Fruit fly (Drosophila melanogaster) whole organism, embryonic: Measurements from ENCODE around the gene Cyp310a1.

ENCODE experiments used
- Atf6 ChIP-seq: fragments of 200-800 bp; sonication (Bioruptor generic); IDR thresholded peaks from 2 replicates; pipeline ENCODE4 v1.3.6; 2022; ENCODE audit warnings: missing biosample characterization, missing genetic modification characterization
- CG11247 ChIP-seq: fragments of 200-800 bp; sonication (Bioruptor generic); IDR thresholded peaks from 2 replicates; pipeline ENCODE4 v1.3.6; 2022; ENCODE audit warnings: missing biosample characterization, missing genetic modification characterization
- CG11723 ChIP-seq: fragments of 200-800 bp; sonication (Bioruptor generic); optimal IDR thresholded peaks from 2 replicates; lab custom pipeline; 2017; ENCODE audit warnings: missing biosample characterization, mild to moderate bottlenecking, missing genetic modification characterization
- CG12299 ChIP-seq: fragments of 200-800 bp; sonication (Bioruptor generic); optimal IDR thresholded peaks from 2 replicates; lab custom pipeline; 2018; ENCODE audit warnings: missing biosample characterization, mild to moderate bottlenecking, missing genetic modification characterization
- CG1233 ChIP-seq: fragments of 200-800 bp; sonication (Bioruptor generic); optimal IDR thresholded peaks from 4 replicates; lab custom pipeline; 2018; ENCODE audit warnings: missing biosample characterization, mild to moderate bottlenecking, missing genetic modification characterization
- CG14667 ChIP-seq: fragments of 200-800 bp; sonication (Bioruptor generic); IDR thresholded peaks from 2 replicates; pipeline ENCODE4 v1.3.6; 2022; ENCODE audit warnings: missing biosample characterization, missing genetic modification characterization
- CG17568 ChIP-seq: fragments of 200-800 bp; sonication (Bioruptor generic); optimal IDR thresholded peaks from 2 replicates; lab custom pipeline; 2018; ENCODE audit warnings: missing biosample characterization, mild to moderate bottlenecking, missing genetic modification characterization, moderate library complexity
- CG17829 ChIP-seq: fragments of 200-800 bp; optimal IDR thresholded peaks from 2 replicates; lab custom pipeline; 2019; ENCODE audit warnings: missing biosample characterization, mild to moderate bottlenecking, missing genetic modification characterization, moderate library complexity
- CG1792 ChIP-seq: fragments of 200-800 bp; sonication (Bioruptor generic); optimal IDR thresholded peaks from 2 replicates; lab custom pipeline; 2016; ENCODE audit warnings: missing biosample characterization, missing genetic modification characterization
- CG18476 ChIP-seq: fragments of 200-800 bp; sonication (Bioruptor generic); optimal IDR thresholded peaks from 2 replicates; lab custom pipeline; 2016; ENCODE audit warnings: missing biosample characterization, mild to moderate bottlenecking, missing genetic modification characterization
- CG2199 ChIP-seq: fragments of 200-800 bp; sonication (Bioruptor generic); IDR thresholded peaks from 3 replicates; pipeline ENCODE4 v1.3.6; 2022; ENCODE audit warnings: missing biosample characterization, missing genetic modification characterization
- CG30403 ChIP-seq: fragments of 200-800 bp; sonication (Bioruptor generic); optimal IDR thresholded peaks from 3 replicates; lab custom pipeline; 2016; ENCODE audit warnings: missing biosample characterization, missing genetic modification characterization
- CG31224 ChIP-seq: fragments of 200-800 bp; sonication (Bioruptor generic); IDR thresholded peaks from 2 replicates; pipeline ENCODE4 v1.3.6; 2022; ENCODE audit warnings: missing biosample characterization, missing genetic modification characterization
- CG3163 ChIP-seq: fragments of 200-800 bp; sonication (Bioruptor generic); optimal IDR thresholded peaks from 3 replicates; lab custom pipeline; 2016; ENCODE audit warnings: missing biosample characterization, missing genetic modification characterization
- CG3407 ChIP-seq: fragments of 200-800 bp; sonication (Bioruptor generic); optimal IDR thresholded peaks from 2 replicates; lab custom pipeline; 2018; ENCODE audit warnings: missing biosample characterization, mild to moderate bottlenecking, missing genetic modification characterization
- CG5245 ChIP-seq: fragments of 200-800 bp; sonication (Bioruptor generic); optimal IDR thresholded peaks from 3 replicates; lab custom pipeline; 2016; ENCODE audit warnings: missing biosample characterization, missing genetic modification characterization
- CG6272 ChIP-seq: fragments of 200-800 bp; sonication (Bioruptor generic); IDR thresholded peaks from 2 replicates; pipeline ENCODE4 v1.3.6; 2022; ENCODE audit warnings: missing biosample characterization, missing genetic modification characterization
- CG7928 ChIP-seq: fragments of 200-800 bp; sonication (Bioruptor generic); optimal IDR thresholded peaks from 2 replicates; lab custom pipeline; 2017; ENCODE audit warnings: missing biosample characterization, mild to moderate bottlenecking, missing genetic modification characterization
- CG9609 ChIP-seq: fragments of 200-800 bp; sonication (Bioruptor generic); optimal IDR thresholded peaks from 3 replicates; lab custom pipeline; 2016; ENCODE audit warnings: missing biosample characterization, missing genetic modification characterization
- CG9797 ChIP-seq: fragments of 200-800 bp; sonication (Bioruptor generic); optimal IDR thresholded peaks from 3 replicates; lab custom pipeline; 2018; ENCODE audit warnings: missing biosample characterization, mild to moderate bottlenecking, missing genetic modification characterization
- CG9817 ChIP-seq: fragments of 200-800 bp; sonication (Bioruptor generic); optimal IDR thresholded peaks from 2 replicates; lab custom pipeline; 2018; ENCODE audit warnings: missing biosample characterization, mild to moderate bottlenecking, missing genetic modification characterization, moderate library complexity
- Chrac-16 ChIP-seq: fragments of 200-800 bp; sonication (Bioruptor generic); optimal IDR thresholded peaks from 3 replicates; lab custom pipeline; 2016; ENCODE audit warnings: missing biosample characterization, missing genetic modification characterization
- D ChIP-seq, 2 experiments: fragments of 200-800 bp in 1 of 2; fragments of >200 bp in 1 of 2; sonication (Bioruptor generic) in 1 of 2; optimal IDR thresholded peaks; 2 replicates in 1 of 2; 3 replicates in 1 of 2; lab custom pipeline; 2017; ENCODE audit warnings: mild to moderate bottlenecking in 1 of 2, missing biosample characterization in 1 of 2, missing genetic modification characterization in 1 of 2, missing genetic modification reagents in 1 of 2
- Deaf1 ChIP-seq: fragments of 200-800 bp; optimal IDR thresholded peaks from 3 replicates; lab custom pipeline; 2019; ENCODE audit warnings: missing biosample characterization, mild to moderate bottlenecking, missing genetic modification characterization, moderate library complexity
- Dp ChIP-seq: fragments of 200-800 bp; sonication (Bioruptor generic); optimal IDR thresholded peaks from 2 replicates; lab custom pipeline; 2018; ENCODE audit warnings: missing biosample characterization, mild to moderate bottlenecking, missing genetic modification characterization, moderate library complexity
- Fer2 ChIP-seq: fragments of 200-800 bp; sonication (Bioruptor generic); optimal IDR thresholded peaks from 2 replicates; lab custom pipeline; 2018; ENCODE audit warnings: missing biosample characterization, mild to moderate bottlenecking, missing genetic modification characterization, moderate library complexity
- H2.0 ChIP-seq: fragments of 200-800 bp; sonication (Bioruptor generic); IDR thresholded peaks from 2 replicates; pipeline ENCODE4 v1.3.6; 2022; ENCODE audit warnings: missing biosample characterization, missing genetic modification characterization
- Kr ChIP-seq: fragments of 200-800 bp; sonication (Bioruptor generic); optimal IDR thresholded peaks from 2 replicates; lab custom pipeline; 2017; ENCODE audit warnings: missing biosample characterization, mild to moderate bottlenecking, missing genetic modification characterization
- Oaz ChIP-seq: fragments of 200-800 bp; sonication (Bioruptor generic); IDR thresholded peaks from 2 replicates; pipeline ENCODE4 v1.3.6; 2022; ENCODE audit warnings: missing biosample characterization, missing genetic modification characterization
- Side ChIP-seq: fragments of 200-800 bp; sonication (Bioruptor generic); optimal IDR thresholded peaks from 2 replicates; lab custom pipeline; 2016; ENCODE audit warnings: missing biosample characterization, missing genetic modification characterization
- Sox102F ChIP-seq: fragments of 200-800 bp; sonication (Bioruptor generic); optimal IDR thresholded peaks from 2 replicates; lab custom pipeline; 2018; ENCODE audit warnings: missing biosample characterization, mild to moderate bottlenecking, missing genetic modification characterization, moderate library complexity
- Spps ChIP-seq: fragments of 200-800 bp; sonication (Bioruptor generic); optimal IDR thresholded peaks from 2 replicates; lab custom pipeline; 2018; ENCODE audit warnings: missing biosample characterization, mild to moderate bottlenecking, missing genetic modification characterization
- Usf ChIP-seq: fragments of 200-800 bp; sonication (Bioruptor generic); optimal IDR thresholded peaks from 2 replicates; lab custom pipeline; 2017; ENCODE audit warnings: missing genotype, missing biosample characterization, missing genetic modification characterization
- Xbp1 ChIP-seq: fragments of 200-800 bp; sonication (Bioruptor generic); optimal IDR thresholded peaks from 3 replicates; lab custom pipeline; 2016; ENCODE audit warnings: missing biosample characterization, mild to moderate bottlenecking, missing genetic modification characterization
- Xrp1 ChIP-seq: fragments of 200-800 bp; sonication (Bioruptor generic); IDR thresholded peaks from 2 replicates; pipeline ENCODE4 v1.3.6; 2022; ENCODE audit warnings: missing biosample characterization, missing genetic modification characterization
- ap ChIP-seq: fragments of 200-800 bp; sonication (Bioruptor generic); IDR thresholded peaks from 2 replicates; pipeline ENCODE4 v1.3.6; 2022; ENCODE audit warnings: missing biosample characterization, missing genetic modification characterization
- ara ChIP-seq: fragments of 200-800 bp; sonication (Bioruptor generic); IDR thresholded peaks from 2 replicates; pipeline ENCODE4 v1.3.6; 2022; ENCODE audit warnings: missing biosample characterization, missing genetic modification characterization
- ato ChIP-seq: fragments of 200-800 bp; sonication (Bioruptor generic); IDR thresholded peaks from 2 replicates; pipeline ENCODE4 v1.3.6; 2022; ENCODE audit warnings: missing biosample characterization, missing genetic modification characterization; ENCODE audit not compliant: partially characterized antibody
- cato ChIP-seq: fragments of 200-800 bp; sonication (Bioruptor generic); optimal IDR thresholded peaks from 2 replicates; lab custom pipeline; 2016; ENCODE audit warnings: missing biosample characterization, missing genetic modification characterization, borderline replicate concordance
- croc ChIP-seq: fragments of 200-800 bp; sonication (Bioruptor generic); conservative IDR thresholded peaks from 3 replicates; pipeline ENCODE4 v1.3.6; 2022; ENCODE audit warnings: missing biosample characterization, missing genetic modification characterization
- dati ChIP-seq: fragments of 200-800 bp; sonication (Bioruptor generic); IDR thresholded peaks from 2 replicates; pipeline ENCODE4 v1.3.6; 2022; ENCODE audit warnings: missing biosample characterization, missing genetic modification characterization
- dimm ChIP-seq: fragments of 200-800 bp; sonication (Bioruptor generic); IDR thresholded peaks from 2 replicates; pipeline ENCODE4 v1.3.6; 2022; ENCODE audit warnings: missing biosample characterization, missing genetic modification characterization
- hkb ChIP-seq, 2 experiments: fragments of 200-800 bp in 1 of 2; fragments of >200 bp in 1 of 2; sonication (Bioruptor generic) in 1 of 2; IDR thresholded peaks in 1 of 2; optimal IDR thresholded peaks in 1 of 2; 2 replicates each; pipeline versions ENCODE4 v1.3.6 to Lab custom; 2017 to 2022; ENCODE audit warnings: missing biosample characterization in 1 of 2, missing genetic modification characterization in 1 of 2
- kah ChIP-seq: fragments of 200-800 bp; sonication (Bioruptor generic); optimal IDR thresholded peaks from 2 replicates; lab custom pipeline; 2018; ENCODE audit warnings: missing biosample characterization, mild to moderate bottlenecking, missing genetic modification characterization
- lab ChIP-seq: fragments of 200-800 bp; sonication (Bioruptor generic); optimal IDR thresholded peaks from 3 replicates; lab custom pipeline; 2017; ENCODE audit warnings: missing biosample characterization, missing genetic modification characterization, mild to moderate bottlenecking, moderate library complexity, missing genetic modification reagents
- psq ChIP-seq: fragments of 200-800 bp; sonication (Bioruptor generic); optimal IDR thresholded peaks from 2 replicates; lab custom pipeline; 2017; ENCODE audit warnings: missing biosample characterization, missing genetic modification characterization
- tup ChIP-seq: fragments of 200-800 bp; sonication (Bioruptor generic); optimal IDR thresholded peaks from 2 replicates; lab custom pipeline; 2016; ENCODE audit warnings: missing biosample characterization, mild to moderate bottlenecking, missing genetic modification characterization, moderate library complexity
- unc-4 ChIP-seq: fragments of 200-800 bp; sonication (Bioruptor generic); IDR thresholded peaks from 2 replicates; pipeline ENCODE4 v1.3.6; 2022; ENCODE audit warnings: missing biosample characterization, missing genetic modification characterization; ENCODE audit not compliant: partially characterized antibody

The Cyp310a1 gene

dm6 chr2L:18676948-18677820 lies 24.4 kb upstream of the Cyp310a1 start, which contains the start of the genes Mst36Fa and CG31751 (continued):
- TF ChIP-seq Kr (GFP tag; lab: Kevin White, UChicago): no peak
- peak; percentile 67 for TF ChIP-seq Sox102F (GFP tag; lab: Kevin White, UChicago)
- 0 out of 2 replicates have a peak, but pooled peaks have one; percentile 7 for TF ChIP-seq ato
- no peak for TF ChIP-seq CG14667 (GFP tag; lab: Robert Waterston, UW)
- TF ChIP-seq CG17568 (GFP tag; lab: Kevin White, UChicago): peak; percentile 84
- TF ChIP-seq CG11723 (GFP tag; lab: Kevin White, UChicago): peak; percentile 86
- no peak for TF ChIP-seq Chrac-16 (GFP tag; lab: Kevin White, UChicago)
- TF ChIP-seq CG9817 (tag; lab: Kevin White, UChicago): peak; percentile 74
- TF ChIP-seq croc (GFP tag; lab: Robert Waterston, UW): no peak
- TF ChIP-seq Deaf1 (tag; lab: Kevin White, UChicago): no peak
- peak; percentile 33 for TF ChIP-seq CG9797 (GFP tag; lab: Kevin White, UChicago)
- TF ChIP-seq Usf (GFP tag; lab: Kevin White, UChicago): no peak
- TF ChIP-seq CG6272 (GFP tag; lab: Robert Waterston, UW): no peak
- TF ChIP-seq CG9609 (GFP tag; lab: Kevin White, UChicago): peak; percentile 71
- peak; percentile 74 for TF ChIP-seq CG12299 (tag; lab: Kevin White, UChicago)
- TF ChIP-seq Fer2 (tag; lab: Kevin White, UChicago): peak; percentile 61
- TF ChIP-seq H2.0 (GFP tag; lab: Robert Waterston, UW): no peak
- TF ChIP-seq CG1792 (GFP tag; lab: Kevin White, UChicago): peak; percentile 82
- TF ChIP-seq ap: no peak
- peak; percentile 51 for TF ChIP-seq Xrp1 (GFP tag; lab: Robert Waterston, UW)
- TF ChIP-seq Dp (GFP tag; lab: Kevin White, UChicago): peak; percentile 97
- TF ChIP-seq kah: peak; percentile 63
- peak; percentile 55 for TF ChIP-seq CG18476 (GFP tag; lab: Kevin White, UChicago)
- no peak for TF ChIP-seq Spps (tag; lab: Kevin White, UChicago)
- peak; percentile 71 for TF ChIP-seq tup (GFP tag; lab: Kevin White, UChicago)
- peak; percentile 94 for TF ChIP-seq lab (GFP tag; lab: Kevin White, UChicago)
- peak; percentile 44 for TF ChIP-seq CG30403 (GFP tag; lab: Kevin White, UChicago)
- peak; percentile 87 for TF ChIP-seq CG1233 (GFP tag; lab: Kevin White, UChicago)
- TF ChIP-seq dimm: no peak
- TF ChIP-seq CG3163: peak; percentile 67
- TF ChIP-seq CG11247 (GFP tag; lab: Robert Waterston, UW): peak; percentile 74; the same call in 1 of the 2 replicates
- TF ChIP-seq CG3407 (GFP tag; lab: Kevin White, UChicago): peak; percentile 92
- TF ChIP-seq CG17829 (tag; lab: Kevin White, UChicago): peak; percentile 31
- TF ChIP-seq cato (GFP tag; lab: Kevin White, UChicago): no peak
- peak; percentile 28 for TF ChIP-seq CG5245 (GFP tag; lab: Kevin White, UChicago)
- no peak for TF ChIP-seq CG2199 (GFP tag; lab: Robert Waterston, UW)
- peak; percentile 75 for TF ChIP-seq Side (GFP tag; lab: Kevin White, UChicago)
- peak; percentile 49 for TF ChIP-seq psq (GFP tag; lab: Kevin White, UChicago)
- no peak for TF ChIP-seq dati (GFP tag; lab: Robert Waterston, UW)
- peak; percentile 83 for TF ChIP-seq Atf6 (GFP tag; lab: Robert Waterston, UW)
- no peak for TF ChIP-seq Oaz (GFP tag; lab: Robert Waterston, UW)
- TF ChIP-seq hkb (optimal IDR thresholded peaks at IDR 0.05; lab: Kevin White, UChicago): no peak
- TF ChIP-seq hkb (GFP tag; IDR thresholded peaks at IDR 0.05; lab: Robert Waterston, UW): peak; percentile 79
- peak; percentile 58 for TF ChIP-seq CG7928
- TF ChIP-seq unc-4 (GFP tag; lab: Robert Waterston, UW): no peak
- TF ChIP-seq ara (GFP tag; lab: Robert Waterston, UW): peak; percentile 19; the same call in 1 of the 2 replicates
- TF ChIP-seq Xbp1 (GFP tag; lab: Kevin White, UChicago): peak; percentile 27
- no peak for TF ChIP-seq CG31224 (GFP tag; lab: Robert Waterston, UW)
- TF ChIP-seq D (optimal IDR thresholded peaks at IDR 0.05; lab: Kevin White, UChicago): no peak
- peak; percentile 83 for TF ChIP-seq D (GFP tag; optimal IDR thresholded peaks at IDR 0.05; lab: Kevin White, UChicago)
